Worm (Caenorhabditis elegans): ENCODE measurements around the gene T19H12.3.

DNA sequence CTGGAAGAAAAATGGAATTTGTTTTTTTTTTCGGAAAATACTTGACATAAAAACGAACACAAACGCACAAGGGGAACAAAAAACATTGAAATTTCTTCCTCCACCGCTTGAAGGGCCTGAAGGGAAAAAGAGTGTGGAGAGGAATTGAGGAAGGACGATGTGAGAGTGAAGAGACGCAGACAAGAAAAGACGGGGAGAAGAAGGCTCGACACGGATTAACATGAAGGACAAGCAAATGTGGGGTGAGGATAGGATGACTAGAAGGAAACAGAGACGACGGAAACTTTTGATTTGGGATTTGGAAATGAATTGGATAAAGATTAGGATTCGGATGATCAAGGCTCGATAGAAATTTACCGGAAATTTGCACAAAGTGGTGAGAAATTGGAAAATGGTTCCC, 24.9 kb upstream of the T19H12.3 start:
- no peak for TF ChIP-seq sea-1 (GFP tag; conservative IDR thresholded peaks at IDR 0.05)
- TF ChIP-seq B0310.2 (tag; optimal IDR thresholded peaks at IDR 0.05) = no peak
- no peak for TF ChIP-seq pes-1 (GFP tag; IDR thresholded peaks at IDR 0.05)
- TF ChIP-seq ama-1 (optimal IDR thresholded peaks at IDR 0.05) = no peak

Measured in whole organism, early embryonic.